Worm (Caenorhabditis elegans) whole organism, young adult: ENCODE data around the gene lgc-1.

Source experiments
- B0035.1 ChIP-seq: sonication (generic microtip); optimal IDR thresholded peaks from 2 replicates; lab custom pipeline; 2016; ENCODE audit warnings: missing genetic modification characterization, mild to moderate bottlenecking, missing compliant biosample characterization, missing genotype, missing genetic modification reagents
- B0336.3 ChIP-seq: fragments of 200-800 bp; sonication (Bioruptor generic); IDR thresholded peaks from 2 replicates; pipeline ENCODE4 v1.3.6; 2022; ENCODE audit warnings: missing genetic modification characterization, missing compliant biosample characterization
- F37B4.10 ChIP-seq: fragments of 200-800 bp; sonication (Bioruptor generic); IDR thresholded peaks from 2 replicates; pipeline ENCODE4 v1.3.6; 2022; ENCODE audit warnings: missing genetic modification characterization, missing compliant biosample characterization
- F39B2.1 ChIP-seq: fragments of 200-800 bp; sonication (Bioruptor generic); IDR thresholded peaks from 2 replicates; pipeline ENCODE4 v1.3.6; 2022; ENCODE audit warnings: missing genetic modification reagents, missing genetic modification characterization, missing compliant biosample characterization
- Y53G8AR.9 ChIP-seq: fragments of 200-800 bp; sonication (Bioruptor generic); conservative IDR thresholded peaks from 2 replicates; pipeline ENCODE4 v1.3.6; 2022; ENCODE audit warnings: missing genetic modification reagents, missing genetic modification characterization, missing compliant biosample characterization
- Y56A3A.18 ChIP-seq: fragments of 200-800 bp; sonication (Bioruptor generic); IDR thresholded peaks from 2 replicates; pipeline ENCODE4 v1.3.6; 2022; ENCODE audit warnings: missing genetic modification reagents, missing genetic modification characterization, missing compliant biosample characterization
- Y95B8A.8 ChIP-seq: fragments of 200-800 bp; sonication (Bioruptor generic); IDR thresholded peaks from 2 replicates; pipeline ENCODE4 v1.3.6; 2022; ENCODE audit warnings: missing genetic modification reagents, missing genetic modification characterization, missing compliant biosample characterization
- atf-7 ChIP-seq: sonication (generic microtip); optimal IDR thresholded peaks from 2 replicates; lab custom pipeline; 2017; ENCODE audit warnings: mild to moderate bottlenecking, missing genetic modification characterization, missing compliant biosample characterization
- attf-6 ChIP-seq: fragments of 200-800 bp; sonication (Bioruptor generic); IDR thresholded peaks from 2 replicates; pipeline ENCODE4 v1.3.6; 2022; ENCODE audit warnings: missing genetic modification reagents, missing genetic modification characterization, missing compliant biosample characterization
- ccch-3 ChIP-seq: fragments of 200-800 bp; sonication (Bioruptor generic); optimal IDR thresholded peaks from 2 replicates; lab custom pipeline; 2018; ENCODE audit warnings: mild to moderate bottlenecking, missing genetic modification characterization, missing compliant biosample characterization
- cebp-1 ChIP-seq, 2 experiments: fragments of 200-800 bp in 1 of 2; sonication (Bioruptor generic) in 1 of 2; sonication (generic microtip) in 1 of 2; IDR thresholded peaks in 1 of 2; optimal IDR thresholded peaks in 1 of 2; 2 replicates each; pipeline versions ENCODE4 v1.3.6 to Lab custom; 2017 to 2022; ENCODE audit warnings: missing compliant biosample characterization in 2 of 2, missing genetic modification characterization in 2 of 2, mild to moderate bottlenecking in 1 of 2, missing genetic modification reagents in 1 of 2, moderate library complexity in 1 of 2
- ceh-100 ChIP-seq: fragments of 200-800 bp; sonication (Bioruptor generic); IDR thresholded peaks from 2 replicates; pipeline ENCODE4 v1.3.6; 2022; ENCODE audit warnings: missing genetic modification reagents, missing genetic modification characterization, missing compliant biosample characterization
- ceh-58 ChIP-seq: fragments of 200-800 bp; sonication (Bioruptor generic); IDR thresholded peaks from 2 replicates; pipeline ENCODE4 v1.3.6; 2022; ENCODE audit warnings: missing genetic modification characterization, missing compliant biosample characterization
- die-1 ChIP-seq: sonication (generic microtip); optimal IDR thresholded peaks from 2 replicates; lab custom pipeline; 2016; ENCODE audit warnings: missing genotype, mild to moderate bottlenecking, missing genetic modification characterization, missing compliant biosample characterization
- dox-1 ChIP-seq: fragments of 200-800 bp; sonication (Bioruptor generic); IDR thresholded peaks from 2 replicates; pipeline ENCODE4 v1.3.6; 2022; ENCODE audit warnings: missing genetic modification reagents, missing genetic modification characterization, missing compliant biosample characterization
- egl-44 ChIP-seq: fragments of 200-800 bp; sonication (Bioruptor generic); IDR thresholded peaks from 2 replicates; pipeline ENCODE4 v1.3.6; 2022; ENCODE audit warnings: missing genetic modification reagents, missing genetic modification characterization, missing compliant biosample characterization
- fkh-3 ChIP-seq: sonication (generic microtip); optimal IDR thresholded peaks from 2 replicates; lab custom pipeline; 2016; ENCODE audit warnings: mild to moderate bottlenecking, missing genetic modification characterization, missing compliant biosample characterization
- him-1 ChIP-seq: sonication (generic microtip); optimal IDR thresholded peaks from 2 replicates; lab custom pipeline; 2016; ENCODE audit warnings: missing genotype, missing genetic modification reagents, missing genetic modification characterization, missing compliant biosample characterization
- hlh-26 ChIP-seq: fragments of 200-800 bp; sonication (Bioruptor generic); conservative IDR thresholded peaks from 2 replicates; pipeline ENCODE4 v1.3.6; 2022; ENCODE audit warnings: missing genetic modification reagents, missing genetic modification characterization, missing compliant biosample characterization
- hmg-1.2 ChIP-seq: fragments of 200-800 bp; sonication (Bioruptor generic); IDR thresholded peaks from 2 replicates; pipeline ENCODE4 v1.3.6; 2022; ENCODE audit warnings: missing genetic modification reagents, missing genetic modification characterization, missing compliant biosample characterization
- hsf-1 ChIP-seq: fragments of 200-800 bp; sonication (Bioruptor generic); IDR thresholded peaks from 2 replicates; pipeline ENCODE4 v1.3.6; 2022; ENCODE audit warnings: missing genetic modification reagents, missing genetic modification characterization, missing compliant biosample characterization
- lag-1 ChIP-seq: fragments of 200-800 bp; sonication (Bioruptor generic); IDR thresholded peaks from 2 replicates; pipeline ENCODE4 v1.3.6; 2022; ENCODE audit warnings: missing genetic modification reagents, missing genetic modification characterization, missing compliant biosample characterization
- lin-40 ChIP-seq: sonication (generic microtip); optimal IDR thresholded peaks from 2 replicates; lab custom pipeline; 2016; ENCODE audit warnings: missing genetic modification characterization, mild to moderate bottlenecking, missing compliant biosample characterization, missing genotype, missing genetic modification reagents
- lsl-1 ChIP-seq: fragments of 200-800 bp; sonication (Bioruptor generic); optimal IDR thresholded peaks from 2 replicates; lab custom pipeline; 2018; ENCODE audit warnings: mild to moderate bottlenecking, missing genetic modification characterization, moderate library complexity, missing compliant biosample characterization
- madf-8 ChIP-seq: fragments of 200-800 bp; sonication (Bioruptor generic); conservative IDR thresholded peaks from 2 replicates; pipeline ENCODE4 v1.3.6; 2022; ENCODE audit warnings: missing genetic modification reagents, missing genetic modification characterization, missing compliant biosample characterization
- mcd-1 ChIP-seq: fragments of 200-800 bp; sonication (Bioruptor generic); IDR thresholded peaks from 2 replicates; pipeline ENCODE4 v1.3.6; 2022; ENCODE audit warnings: missing genetic modification reagents, missing genetic modification characterization, missing compliant biosample characterization
- nhr-179 ChIP-seq: sonication (generic microtip); optimal IDR thresholded peaks from 2 replicates; lab custom pipeline; 2016; ENCODE audit warnings: mild to moderate bottlenecking, missing genetic modification characterization, missing compliant biosample characterization
- nhr-27 ChIP-seq: fragments of 200-800 bp; sonication (Bioruptor generic); optimal IDR thresholded peaks from 2 replicates; lab custom pipeline; 2018; ENCODE audit warnings: mild to moderate bottlenecking, missing genetic modification characterization, moderate library complexity, missing compliant biosample characterization
- pbrm-1 ChIP-seq: fragments of 200-800 bp; sonication (Bioruptor generic); IDR thresholded peaks from 2 replicates; pipeline ENCODE4 v1.3.6; 2022; ENCODE audit warnings: missing genetic modification reagents, missing genetic modification characterization, missing compliant biosample characterization
- pha-4 ChIP-seq: fragments of 150-350 bp; sonication (generic microtip); optimal IDR thresholded peaks from 2 replicates; lab custom pipeline; 2014; ENCODE audit warnings: missing biosample characterization, missing genetic modification reagents, missing genetic modification characterization
- rec-8 ChIP-seq, 2 experiments: sonication (generic microtip); optimal IDR thresholded peaks; 2 replicates each; lab custom pipeline; 2016; ENCODE audit warnings: mild to moderate bottlenecking in 2 of 2, missing genetic modification characterization in 2 of 2, missing genetic modification reagents in 2 of 2, missing genotype in 2 of 2, missing biosample characterization in 1 of 2, missing compliant biosample characterization in 1 of 2, moderate library complexity in 1 of 2
- repo-1 ChIP-seq: sonication (generic microtip); optimal IDR thresholded peaks from 2 replicates; lab custom pipeline; 2017; ENCODE audit warnings: mild to moderate bottlenecking, missing genetic modification characterization, missing compliant biosample characterization
- sdz-38 ChIP-seq: sonication (generic microtip); optimal IDR thresholded peaks from 2 replicates; lab custom pipeline; 2016; ENCODE audit warnings: missing genotype, missing genetic modification characterization, missing compliant biosample characterization
- snpc-1.3 ChIP-seq: sonication (generic microtip); optimal IDR thresholded peaks from 2 replicates; lab custom pipeline; 2017; ENCODE audit warnings: missing genetic modification characterization, mild to moderate bottlenecking, missing compliant biosample characterization, antibody characterized with exemption, moderate library complexity, missing genotype, missing genetic modification reagents; ENCODE audit not compliant: insufficient read depth
- tbp1 ChIP-seq: fragments of 200-800 bp; sonication (Bioruptor generic); optimal IDR thresholded peaks from 2 replicates; lab custom pipeline; 2018; ENCODE audit warnings: mild to moderate bottlenecking, missing genetic modification characterization, missing compliant biosample characterization
- tlf-1 ChIP-seq: fragments of 200-800 bp; sonication (Bioruptor generic); optimal IDR thresholded peaks from 2 replicates; lab custom pipeline; 2018; ENCODE audit warnings: mild to moderate bottlenecking, missing genetic modification characterization, missing compliant biosample characterization
- unc-62 ChIP-seq: fragments of 150-350 bp; optimal IDR thresholded peaks from 2 replicates; lab custom pipeline; 2014; ENCODE audit warnings: missing biosample characterization, missing genetic modification reagents, missing genetic modification characterization
- zfh-2 ChIP-seq: fragments of 200-800 bp; sonication (Bioruptor generic); conservative IDR thresholded peaks from 2 replicates; pipeline ENCODE4 v1.3.6; 2022; ENCODE audit warnings: missing genetic modification reagents, missing genetic modification characterization, missing compliant biosample characterization
- ztf-22 ChIP-seq: fragments of 200-800 bp; sonication (Bioruptor generic); optimal IDR thresholded peaks from 2 replicates; lab custom pipeline; 2018; ENCODE audit warnings: mild to moderate bottlenecking, missing genetic modification characterization, moderate library complexity, missing compliant biosample characterization
- ztf-25 ChIP-seq: fragments of 200-800 bp; sonication (Bioruptor generic); IDR thresholded peaks from 2 replicates; pipeline ENCODE4 v1.3.6; 2022; ENCODE audit warnings: missing genetic modification reagents, missing genetic modification characterization, missing compliant biosample characterization
- ztf-3 ChIP-seq: fragments of 200-800 bp; sonication (Bioruptor generic); optimal IDR thresholded peaks from 2 replicates; lab custom pipeline; 2018; ENCODE audit warnings: mild to moderate bottlenecking, missing genetic modification characterization, missing compliant biosample characterization

lgc-1 gene

DNA sequence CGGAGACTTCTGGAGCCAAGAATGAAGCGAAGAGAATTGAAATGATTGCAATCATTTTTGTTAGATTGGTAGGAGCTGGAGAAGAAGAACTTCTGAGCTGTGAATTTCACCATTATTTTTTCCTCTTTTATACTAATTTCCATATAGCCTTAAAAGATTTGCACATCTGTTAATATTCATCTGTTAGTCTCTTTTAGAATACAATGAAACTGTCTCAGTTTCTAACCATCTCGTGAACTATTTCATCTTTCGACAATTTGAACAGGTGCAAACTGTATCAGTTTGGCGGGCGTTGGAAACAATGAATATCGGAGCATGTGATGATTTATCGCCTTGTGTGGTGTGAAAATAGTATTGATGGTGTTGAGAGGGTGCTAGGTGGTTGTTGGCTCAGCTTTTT, 12.4 kb upstream of the lgc-1 start, which contains the start of gene phat-5:
phat-5 (minus strand) TSS at position 101 of the 400 bp plus-strand sequence.
- TF ChIP-seq sdz-38 (no peak), rec-8 (tag; optimal IDR thresholded peaks at IDR 0.05; lab: Kevin White, UChicago) (no peak), lsl-1 (GFP tag; lab: Kevin White, UChicago) (no peak), nhr-179 (tag; lab: Kevin White, UChicago) (no peak), snpc-1.3 (tag; lab: Kevin White, UChicago) (no peak), B0336.3 (GFP tag; lab: Robert Waterston, UW) (no peak)

DNA sequence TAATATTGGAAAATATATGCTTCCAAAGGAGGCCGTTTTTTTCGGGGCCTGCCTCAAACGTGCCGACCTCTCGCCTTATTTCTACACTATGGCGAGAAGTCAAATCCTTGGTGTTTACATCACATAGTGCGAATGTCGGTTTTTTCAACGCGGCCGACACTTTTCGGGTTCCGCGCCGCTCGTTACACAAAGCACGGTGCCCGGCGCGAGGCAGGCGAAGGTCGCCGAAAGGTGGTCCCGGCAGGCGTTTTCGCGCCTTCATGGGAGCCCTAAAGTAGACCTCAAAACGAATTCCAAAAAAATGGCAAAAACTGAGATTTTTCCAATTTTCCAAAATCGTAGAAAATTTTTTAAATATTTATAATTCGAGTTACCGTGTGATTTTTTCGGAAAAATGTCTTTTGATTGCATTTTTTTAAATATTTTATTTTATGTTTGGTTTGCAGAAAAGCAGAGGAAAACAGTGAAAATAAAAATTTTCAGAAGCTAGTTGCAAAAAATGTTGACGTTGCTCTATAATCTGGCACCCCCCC, 9.2 kb upstream of the lgc-1 start, which contains the start of gene T05B4.12:
T05B4.12 (minus strand) TSS at position 483 of the 533 bp plus-strand sequence.
- no peak for TF ChIP-seq Y53G8AR.9
- TF ChIP-seq hmg-1.2, result no peak
- TF ChIP-seq Y56A3A.18 (GFP tag; lab: Robert Waterston, UW), result no peak
- peak; percentile 71 for TF ChIP-seq zfh-2
- no peak for TF ChIP-seq F39B2.1 (GFP tag; lab: Robert Waterston, UW)

DNA sequence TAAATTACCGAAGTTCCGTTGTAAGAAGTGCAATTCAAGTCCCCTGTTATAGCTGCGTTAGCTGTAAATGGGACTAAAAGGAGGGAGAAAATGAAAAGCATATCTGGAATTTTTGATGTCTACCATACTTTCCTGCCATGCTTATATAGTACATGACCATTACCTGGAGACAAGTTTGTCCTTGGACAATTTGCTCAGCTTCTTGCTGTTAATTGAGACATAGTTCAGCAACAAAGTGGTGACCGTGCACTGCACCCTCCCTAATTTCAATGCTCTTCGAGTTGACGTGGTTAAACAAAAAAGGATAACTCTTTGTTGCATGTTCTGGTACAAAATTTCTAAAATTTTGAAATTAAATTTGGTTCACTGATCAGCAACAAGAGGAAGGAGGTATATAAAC, 7.4 kb upstream of the lgc-1 start, which contains the start of gene T05B4.13:
T05B4.13 (minus strand) TSS at position 101 of the 400 bp plus-strand sequence.
- TF ChIP-seq ceh-100 (GFP tag; lab: Robert Waterston, UW), result no peak
- TF ChIP-seq attf-6, result no peak
- TF ChIP-seq B0035.1 (tag; lab: Kevin White, UChicago), result no peak

DNA sequence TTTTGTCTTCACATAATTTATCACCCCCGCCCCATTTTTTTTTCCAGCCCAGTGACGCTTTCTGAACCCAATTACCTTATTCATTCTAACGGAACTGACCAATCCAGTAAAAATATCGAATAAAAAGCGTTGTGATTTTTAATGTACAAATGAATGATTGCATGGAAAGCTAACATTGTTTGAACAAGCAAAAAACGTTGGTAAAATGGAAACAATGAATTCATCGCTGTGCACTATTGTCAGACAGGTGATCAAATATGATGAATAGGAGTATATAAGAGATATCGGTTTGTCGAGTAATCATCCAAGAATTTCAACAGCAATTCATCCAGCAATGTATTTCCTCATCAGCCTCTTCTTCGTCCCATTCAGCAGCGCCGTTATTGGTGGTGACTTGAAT, 5.2 kb upstream of the lgc-1 start, which contains the start of gene phat-4:
phat-4 (plus strand) TSS at position 301 of the 400 bp plus-strand sequence.
- TF ChIP-seq nhr-27 (no peak), pha-4 (tag; lab: Kevin White, UChicago) (no peak), lag-1 (GFP tag; lab: Robert Waterston, UW) (no peak), unc-62 (no peak), hsf-1 (GFP tag; lab: Robert Waterston, UW) (no peak), him-1 (tag; lab: Kevin White, UChicago) (no peak), madf-8 (no peak), repo-1 (tag; lab: Kevin White, UChicago) (no peak), atf-7 (tag; lab: Kevin White, UChicago) (no peak), Y95B8A.8 (GFP tag; lab: Robert Waterston, UW) (no peak), nhr-179 (tag; lab: Kevin White, UChicago) (no peak), ceh-58 (GFP tag; lab: Robert Waterston, UW) (no peak), egl-44 (GFP tag; lab: Robert Waterston, UW) (no peak), fkh-3 (tag; lab: Kevin White, UChicago) (no peak), F39B2.1 (GFP tag; lab: Robert Waterston, UW) (no peak), ztf-3 (GFP tag; lab: Kevin White, UChicago) (no peak), hlh-26 (GFP tag; lab: Robert Waterston, UW) (no peak), F37B4.10 (no peak), die-1 (tag; lab: Kevin White, UChicago) (no peak), ccch-3 (no peak)

DNA sequence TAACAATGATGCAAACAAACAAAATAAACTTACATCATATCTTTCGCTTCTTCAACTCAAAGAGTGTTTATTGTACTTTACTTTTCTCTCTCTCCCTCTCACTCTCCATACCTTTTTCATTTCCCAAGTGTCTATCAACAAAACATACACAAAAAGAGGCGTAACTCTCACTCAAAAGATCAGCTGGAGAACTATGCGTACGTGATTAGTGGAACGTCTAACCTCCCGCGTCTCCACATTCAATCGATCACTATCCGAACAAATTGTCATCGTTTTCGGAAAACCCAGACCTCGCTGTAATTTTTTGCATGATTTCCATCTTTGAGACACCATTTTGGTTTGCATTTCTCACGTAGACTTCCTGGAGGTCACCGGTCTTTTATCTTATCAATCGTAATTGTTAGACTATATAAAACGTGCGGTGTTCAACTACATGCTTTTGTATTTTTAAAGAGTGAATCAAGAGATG, 3.3 kb upstream of the lgc-1 start, which contains the start of gene nhr-57:
nhr-57 (plus strand) TSS at position 419 of the 469 bp plus-strand sequence.
- peak; percentile 77 for TF ChIP-seq lin-40
- TF ChIP-seq dox-1 (GFP tag; lab: Robert Waterston, UW), result peak; percentile 51
- TF ChIP-seq egl-44 (GFP tag; lab: Robert Waterston, UW), result no peak
- no peak for TF ChIP-seq tlf-1 (GFP tag; lab: Kevin White, UChicago)
- TF ChIP-seq snpc-1.3 (tag; lab: Kevin White, UChicago), result no peak
- peak; percentile 33 for TF ChIP-seq tbp1 (GFP tag; lab: Kevin White, UChicago)
- peak; percentile 35 for TF ChIP-seq ztf-22
- no peak for TF ChIP-seq rec-8 (tag; optimal IDR thresholded peaks at IDR 0.05; lab: Kevin White, UChicago)
- TF ChIP-seq ztf-25 (GFP tag; lab: Robert Waterston, UW), result no peak
- peak; percentile 42 for TF ChIP-seq mcd-1 (GFP tag; lab: Robert Waterston, UW)
- no peak; the same call in 1 of the 2 replicates for TF ChIP-seq pbrm-1
- TF ChIP-seq cebp-1 (GFP tag; IDR thresholded peaks at IDR 0.05; lab: Robert Waterston, UW), result no peak
- TF ChIP-seq cebp-1 (tag; optimal IDR thresholded peaks at IDR 0.05; lab: Kevin White, UChicago), result peak; percentile 73
- TF ChIP-seq B0336.3 (GFP tag; lab: Robert Waterston, UW), result peak; percentile 74
